Fruit fly (Drosophila melanogaster) whole organism, prepupa: ENCODE results near the gene CG4872.

ENCODE experiments used
- Blimp-1 ChIP-seq: fragments of 200-800 bp; sonication (Bioruptor generic); optimal IDR thresholded peaks from 3 replicates; lab custom pipeline; 2017; ENCODE audit warnings: missing biosample characterization, missing genetic modification characterization, mild to moderate bottlenecking, moderate library complexity, missing genetic modification reagents
- CG10669 ChIP-seq: fragments of 200-800 bp; sonication (Bioruptor generic); optimal IDR thresholded peaks from 3 replicates; lab custom pipeline; 2018; ENCODE audit warnings: missing biosample characterization, mild to moderate bottlenecking, missing genetic modification characterization, moderate library complexity
- CG11762 ChIP-seq: fragments of 200-800 bp; sonication (Bioruptor generic); optimal IDR thresholded peaks from 3 replicates; lab custom pipeline; 2016; ENCODE audit warnings: missing biosample characterization, missing genetic modification characterization; ENCODE audit not compliant: insufficient read depth
- CG1621 ChIP-seq: fragments of 200-800 bp; sonication (Bioruptor generic); optimal IDR thresholded peaks from 3 replicates; lab custom pipeline; 2018; ENCODE audit warnings: missing biosample characterization, mild to moderate bottlenecking, missing genetic modification characterization
- CG32006 ChIP-seq: fragments of 200-800 bp; sonication (Bioruptor generic); optimal IDR thresholded peaks from 3 replicates; lab custom pipeline; 2017; ENCODE audit warnings: missing biosample characterization, mild to moderate bottlenecking, missing genetic modification characterization
- CG3919 ChIP-seq: fragments of 200-800 bp; sonication (Bioruptor generic); optimal IDR thresholded peaks from 3 replicates; lab custom pipeline; 2016; ENCODE audit warnings: missing biosample characterization, missing genetic modification characterization
- CG4318 ChIP-seq: fragments of 200-800 bp; sonication (Bioruptor generic); optimal IDR thresholded peaks from 3 replicates; lab custom pipeline; 2017; ENCODE audit warnings: missing biosample characterization, mild to moderate bottlenecking, missing genetic modification characterization
- CG6163 ChIP-seq: fragments of 200-800 bp; sonication (Bioruptor generic); IDR thresholded peaks from 3 replicates; pipeline ENCODE4 v1.3.6; 2022; ENCODE audit warnings: missing biosample characterization, missing genetic modification characterization
- CG6276 ChIP-seq: fragments of 200-800 bp; sonication (Bioruptor generic); optimal IDR thresholded peaks from 2 replicates; lab custom pipeline; 2017; ENCODE audit warnings: missing biosample characterization, mild to moderate bottlenecking, missing genetic modification characterization
- CG6808 ChIP-seq: fragments of 200-800 bp; sonication (Bioruptor generic); optimal IDR thresholded peaks from 3 replicates; lab custom pipeline; 2017; ENCODE audit warnings: missing biosample characterization, missing genetic modification characterization, mild to moderate bottlenecking, moderate library complexity, missing genetic modification reagents
- CG6854 ChIP-seq: fragments of 200-800 bp; sonication (Bioruptor generic); optimal IDR thresholded peaks from 2 replicates; lab custom pipeline; 2017; ENCODE audit warnings: missing biosample characterization, mild to moderate bottlenecking, missing genetic modification characterization
- CG9139 ChIP-seq: fragments of 200-800 bp; sonication (Bioruptor generic); optimal IDR thresholded peaks from 3 replicates; lab custom pipeline; 2017; ENCODE audit warnings: missing biosample characterization, mild to moderate bottlenecking, missing genetic modification characterization
- Eip78C ChIP-seq: fragments of 200-800 bp; sonication (Bioruptor generic); peaks from one replicate; lab custom pipeline; 2016; ENCODE audit warnings: missing biosample characterization, missing genetic modification characterization
- Ets96B ChIP-seq: fragments of 200-800 bp; optimal IDR thresholded peaks from 2 replicates; lab custom pipeline; 2019; ENCODE audit warnings: missing biosample characterization, mild to moderate bottlenecking, missing genetic modification characterization, moderate library complexity
- Hr39 ChIP-seq: fragments of 200-800 bp; sonication (Bioruptor generic); optimal IDR thresholded peaks from 2 replicates; lab custom pipeline; 2016; ENCODE audit warnings: missing biosample characterization, missing genetic modification characterization
- Lpt ChIP-seq: fragments of 200-800 bp; sonication (Bioruptor generic); optimal IDR thresholded peaks from 3 replicates; lab custom pipeline; 2016; ENCODE audit warnings: missing biosample characterization, missing genetic modification characterization
- Met ChIP-seq: fragments of 200-800 bp; sonication (Bioruptor generic); optimal IDR thresholded peaks from 3 replicates; lab custom pipeline; 2016; ENCODE audit warnings: missing biosample characterization, missing genetic modification characterization
- Smox ChIP-seq: fragments of 200-800 bp; sonication (Bioruptor generic); optimal IDR thresholded peaks from 3 replicates; lab custom pipeline; 2016; ENCODE audit warnings: missing biosample characterization, missing genetic modification characterization
- Sox102F ChIP-seq: fragments of 200-800 bp; sonication (Bioruptor generic); optimal IDR thresholded peaks from 2 replicates; lab custom pipeline; 2016; ENCODE audit warnings: missing biosample characterization, mild to moderate bottlenecking, missing genetic modification characterization
- Sox14 ChIP-seq: fragments of 200-800 bp; sonication (Bioruptor generic); optimal IDR thresholded peaks from 3 replicates; lab custom pipeline; 2016; ENCODE audit warnings: missing biosample characterization, missing genetic modification characterization
- cyc ChIP-seq: fragments of 200-800 bp; sonication (Bioruptor generic); optimal IDR thresholded peaks from 3 replicates; lab custom pipeline; 2016; ENCODE audit warnings: missing biosample characterization, missing genetic modification characterization
- dac ChIP-seq: fragments of 200-800 bp; sonication (Bioruptor generic); optimal IDR thresholded peaks from 2 replicates; lab custom pipeline; 2017; ENCODE audit warnings: missing biosample characterization, mild to moderate bottlenecking, missing genetic modification characterization
- dsx ChIP-seq: fragments of 200-800 bp; optimal IDR thresholded peaks from 3 replicates; lab custom pipeline; 2019; ENCODE audit warnings: missing biosample characterization, mild to moderate bottlenecking, missing genetic modification characterization, moderate library complexity; ENCODE audit not compliant: poor library complexity, severe bottlenecking
- eg ChIP-seq: fragments of 200-800 bp; sonication (Bioruptor generic); IDR thresholded peaks from 3 replicates; pipeline ENCODE4 v1.3.6; 2022; ENCODE audit warnings: missing biosample characterization, missing genetic modification characterization
- esn ChIP-seq: fragments of 200-800 bp; sonication (Bioruptor generic); optimal IDR thresholded peaks from 2 replicates; lab custom pipeline; 2016; ENCODE audit warnings: missing biosample characterization, mild to moderate bottlenecking, missing genetic modification characterization, moderate library complexity
- fd59A ChIP-seq: fragments of 200-800 bp; sonication (Bioruptor generic); optimal IDR thresholded peaks from 2 replicates; lab custom pipeline; 2017; ENCODE audit warnings: missing biosample characterization, mild to moderate bottlenecking, missing genetic modification characterization, missing genetic modification reagents
- fkh ChIP-seq: fragments of 200-800 bp; sonication (Bioruptor generic); optimal IDR thresholded peaks from 3 replicates; lab custom pipeline; 2017; ENCODE audit warnings: missing biosample characterization, mild to moderate bottlenecking, missing genetic modification characterization, moderate library complexity
- net ChIP-seq: fragments of 200-800 bp; sonication (Bioruptor generic); optimal IDR thresholded peaks from 3 replicates; lab custom pipeline; 2016; ENCODE audit warnings: missing biosample characterization, missing genetic modification characterization
- ss ChIP-seq, 2 experiments: fragments of 200-800 bp; sonication (Bioruptor generic); optimal IDR thresholded peaks; 2 replicates in 1 of 2; 3 replicates in 1 of 2; lab custom pipeline; 2017 to 2018; ENCODE audit warnings: mild to moderate bottlenecking in 2 of 2, missing biosample characterization in 2 of 2, missing genetic modification characterization in 2 of 2, moderate library complexity in 1 of 2
- svp ChIP-seq: fragments of 200-800 bp; sonication (Bioruptor generic); peaks from one replicate; lab custom pipeline; 2016; ENCODE audit warnings: missing biosample characterization, missing genetic modification characterization
- vri ChIP-seq: fragments of 200-800 bp; sonication (Bioruptor generic); optimal IDR thresholded peaks from 3 replicates; lab custom pipeline; 2016; ENCODE audit warnings: missing biosample characterization, mild to moderate bottlenecking, missing genetic modification characterization

Gene CG4872

dm6 chrX:16911962-16912361 lies 30.8 kb downstream of the CG4872 start:
- TF ChIP-seq esn (GFP tag; lab: Kevin White, UChicago) (no peak), cyc (GFP tag; lab: Kevin White, UChicago) (no peak), CG6163 (no peak), dac (no peak), CG3919 (GFP tag; lab: Kevin White, UChicago) (no peak), Smox (GFP tag; lab: Kevin White, UChicago) (no peak), CG6854 (GFP tag; lab: Kevin White, UChicago) (no peak), Sox102F (no peak), CG4318 (GFP tag; lab: Kevin White, UChicago) (no peak), CG6276 (GFP tag; lab: Kevin White, UChicago) (no peak), net (GFP tag; lab: Kevin White, UChicago) (no peak), Sox14 (no peak)

dm6 chrX:16912965-16913755 lies 32.0 kb downstream of the CG4872 start, which contains the start of gene CG4928:
TSS of gene CG4928 (plus strand) at chrX:16913180.
- TF ChIP-seq ss (GFP tag; optimal IDR thresholded peaks at IDR 0.05; lab: Kevin White, UChicago) = peak in 1 of 2 experiments; percentile 29
- TF ChIP-seq svp (GFP tag; lab: Kevin White, UChicago) = peak; percentile 31
- TF ChIP-seq CG11762 (GFP tag; lab: Kevin White, UChicago) = no peak
- TF ChIP-seq Eip78C (GFP tag; lab: Kevin White, UChicago) = peak; percentile 71
- peak; percentile 10 for TF ChIP-seq CG9139
- peak; percentile 28 for TF ChIP-seq fkh
- TF ChIP-seq CG6808 (GFP tag; lab: Kevin White, UChicago) = no peak
- TF ChIP-seq eg (GFP tag; lab: Robert Waterston, UW) = 0 out of 3 replicates have a peak, but pooled peaks have one; percentile 48
- TF ChIP-seq fd59A (GFP tag; lab: Kevin White, UChicago) = no peak
- peak; percentile 55 for TF ChIP-seq CG6854 (GFP tag; lab: Kevin White, UChicago)
- TF ChIP-seq Blimp-1 (GFP tag; lab: Kevin White, UChicago) = peak; percentile 70
- no peak for TF ChIP-seq dac
- TF ChIP-seq CG32006 (GFP tag; lab: Kevin White, UChicago) = no peak
- TF ChIP-seq vri = no peak
- TF ChIP-seq Lpt = peak; percentile 2
- no peak for TF ChIP-seq CG4318 (GFP tag; lab: Kevin White, UChicago)
- TF ChIP-seq Hr39 (GFP tag; lab: Kevin White, UChicago) = peak; percentile 3
- peak; percentile 11 for TF ChIP-seq dsx (GFP tag; lab: Kevin White, UChicago)

dm6 chrX:16917462-16917861 lies 36.3 kb downstream of the CG4872 start:
- TF ChIP-seq Hr39 (GFP tag; lab: Kevin White, UChicago) = no peak
- no peak for TF ChIP-seq Met
- TF ChIP-seq CG10669 (GFP tag; lab: Kevin White, UChicago) = peak; percentile 25
- TF ChIP-seq Lpt = no peak
- peak; percentile 54 for TF ChIP-seq svp (GFP tag; lab: Kevin White, UChicago)
- TF ChIP-seq CG1621 (tag; lab: Kevin White, UChicago) = peak; percentile 1
- no peak for TF ChIP-seq eg (GFP tag; lab: Robert Waterston, UW)
- TF ChIP-seq ss (GFP tag; optimal IDR thresholded peaks at IDR 0.05; lab: Kevin White, UChicago) = peak in 1 of 2 experiments; percentile 35
- TF ChIP-seq vri = peak; percentile 16
- TF ChIP-seq CG6808 (GFP tag; lab: Kevin White, UChicago) = peak; percentile 11
- TF ChIP-seq Eip78C (GFP tag; lab: Kevin White, UChicago) = peak; percentile 65
- TF ChIP-seq fkh = peak; percentile 71

- TF ChIP-seq CG9139 (no peak), Hr39 (GFP tag; lab: Kevin White, UChicago) (no peak), CG1621 (tag; lab: Kevin White, UChicago) (no peak), vri (peak; percentile 70), Ets96B (no peak), svp (GFP tag; lab: Kevin White, UChicago) (peak; percentile 40)
Observed at dm6 chrX:16918767-16919336, 37.7 kb downstream of the CG4872 start.
